Worm (Caenorhabditis elegans) whole organism, L1 larva: ENCODE measurements around the gene tsp-6.
A peak's percentile ranks its signal among the peaks of the same experiment; 100 is the strongest.

Experiments
- ceh-8 ChIP-seq: fragments of 200-800 bp; sonication (Bioruptor generic); optimal IDR thresholded peaks from 2 replicates; lab custom pipeline; 2018; ENCODE audit warnings: mild to moderate bottlenecking, missing genetic modification characterization, moderate library complexity, missing compliant biosample characterization
- ces-1 ChIP-seq: fragments of 150-350 bp; optimal IDR thresholded peaks from 2 replicates; lab custom pipeline; 2014; ENCODE audit warnings: missing biosample characterization, missing genetic modification reagents, missing genetic modification characterization
- egl-27 ChIP-seq, 2 experiments: fragments of 150-350 bp in 1 of 2; sonication (generic microtip); optimal IDR thresholded peaks; 3 replicates each; lab custom pipeline; 2017 to 2018; ENCODE audit warnings: missing biosample characterization in 2 of 2, missing genetic modification characterization in 2 of 2, missing genetic modification reagents in 2 of 2
- fkh-4 ChIP-seq: sonication (generic microtip); optimal IDR thresholded peaks from 2 replicates; lab custom pipeline; 2016; ENCODE audit warnings: missing compliant biosample characterization, missing genetic modification characterization, borderline replicate concordance
- fos-1 ChIP-seq: fragments of 150-350 bp; optimal IDR thresholded peaks from 2 replicates; lab custom pipeline; 2014; ENCODE audit warnings: missing biosample characterization, missing genetic modification characterization
- lin-13 ChIP-seq: fragments of 150-350 bp; optimal IDR thresholded peaks from 2 replicates; lab custom pipeline; 2014; ENCODE audit warnings: missing biosample characterization, missing genetic modification reagents, missing genetic modification characterization
- lin-39 ChIP-seq: fragments of 150-350 bp; optimal IDR thresholded peaks from 2 replicates; lab custom pipeline; 2014; ENCODE audit warnings: missing biosample characterization, missing genetic modification reagents, missing genetic modification characterization
- mdl-1 ChIP-seq, 2 experiments: fragments of 150-350 bp; optimal IDR thresholded peaks; 2 replicates each; lab custom pipeline; 2014 to 2017; ENCODE audit warnings: missing biosample characterization in 2 of 2, missing genetic modification characterization in 2 of 2, inconsistent platforms in 1 of 2
- nhr-11 ChIP-seq: fragments of 150-350 bp; optimal IDR thresholded peaks from 2 replicates; lab custom pipeline; 2014; ENCODE audit warnings: missing biosample characterization, missing genetic modification characterization
- nhr-28 ChIP-seq: fragments of 150-350 bp; optimal IDR thresholded peaks from 2 replicates; lab custom pipeline; 2014; ENCODE audit warnings: missing biosample characterization, missing genetic modification characterization
- snpc-4 ChIP-seq: fragments of 150-350 bp; optimal IDR thresholded peaks from 2 replicates; lab custom pipeline; 2014; ENCODE audit warnings: missing biosample characterization, missing genetic modification characterization
- unc-62 ChIP-seq: fragments of 150-350 bp; optimal IDR thresholded peaks from 2 replicates; lab custom pipeline; 2014; ENCODE audit warnings: missing biosample characterization, missing genetic modification reagents, missing genetic modification characterization

ce11 chrX:2853963-2854362, 33.7 kb downstream of the tsp-6 start:
- TF ChIP-seq ceh-8 (GFP tag; lab: Kevin White, UChicago) (no peak), fkh-4 (peak; percentile 46), unc-62 (GFP tag; lab: Kevin White, UChicago) (no peak), nhr-28 (tag; lab: Kevin White, UChicago) (no peak), snpc-4 (tag; lab: Kevin White, UChicago) (no peak), egl-27 (tag; optimal IDR thresholded peaks at IDR 0.05; lab: Kevin White, UChicago) (no peak), fos-1 (tag; lab: Kevin White, UChicago) (no peak), ces-1 (no peak), lin-39 (tag; lab: Kevin White, UChicago) (no peak), mdl-1 (tag; optimal IDR thresholded peaks at IDR 0.05; lab: Kevin White, UChicago) (no peak), lin-13 (GFP tag; lab: Kevin White, UChicago) (no peak), nhr-11 (no peak)
